Worm (Caenorhabditis elegans) whole organism, L1 larva: ENCODE measurements around the gene F38A5.6.

Source experiments
- C04F5.9 ChIP-seq: sonication (generic microtip); optimal IDR thresholded peaks from 2 replicates; lab custom pipeline; 2016; ENCODE audit warnings: missing genetic modification characterization, missing compliant biosample characterization
- Y116A8C.19 ChIP-seq: sonication (generic microtip); optimal IDR thresholded peaks from 2 replicates; lab custom pipeline; 2016; ENCODE audit warnings: missing compliant biosample characterization, missing genetic modification characterization, borderline replicate concordance
- aly-2 ChIP-seq: fragments of 150-350 bp; optimal IDR thresholded peaks from 2 replicates; lab custom pipeline; 2014; ENCODE audit warnings: missing biosample characterization, missing genetic modification characterization
- ceh-63 ChIP-seq: fragments of 200-800 bp; sonication (Bioruptor generic); optimal IDR thresholded peaks from 2 replicates; lab custom pipeline; 2018; ENCODE audit warnings: mild to moderate bottlenecking, missing genetic modification characterization, missing compliant biosample characterization
- ceh-8 ChIP-seq: fragments of 200-800 bp; sonication (Bioruptor generic); optimal IDR thresholded peaks from 2 replicates; lab custom pipeline; 2018; ENCODE audit warnings: mild to moderate bottlenecking, missing genetic modification characterization, moderate library complexity, missing compliant biosample characterization
- ceh-82 ChIP-seq, 3 experiments: fragments of 150-350 bp in 1 of 3; sonication (generic microtip) in 2 of 3; optimal IDR thresholded peaks; 2 replicates each; lab custom pipeline; 2014 to 2017; ENCODE audit warnings: missing biosample characterization in 3 of 3, missing genetic modification characterization in 3 of 3
- ceh-88 ChIP-seq: fragments of 200-800 bp; sonication (Bioruptor generic); IDR thresholded peaks from 2 replicates; pipeline ENCODE4 v1.3.6; 2022; ENCODE audit warnings: missing genetic modification characterization, missing compliant biosample characterization
- ceh-90 ChIP-seq: sonication (generic microtip); optimal IDR thresholded peaks from 2 replicates; lab custom pipeline; 2016; ENCODE audit warnings: missing genetic modification characterization, missing compliant biosample characterization
- efl-1 ChIP-seq, 4 experiments: fragments of 150-350 bp; optimal IDR thresholded peaks in 3 of 4; peaks in 1 of 4; 1 replicate in 1 of 4; 2 replicates in 3 of 4; lab custom pipeline; 2014; ENCODE audit warnings: missing biosample characterization in 2 of 4, missing genetic modification characterization in 2 of 4, missing genetic modification reagents in 2 of 4
- efl-3 ChIP-seq: fragments of 200-800 bp; sonication (Bioruptor generic); optimal IDR thresholded peaks from 2 replicates; lab custom pipeline; 2018; ENCODE audit warnings: mild to moderate bottlenecking, missing genetic modification characterization, missing compliant biosample characterization
- egl-13 ChIP-seq: sonication (generic microtip); optimal IDR thresholded peaks from 2 replicates; lab custom pipeline; 2016; ENCODE audit warnings: missing genotype, missing genetic modification reagents, missing genetic modification characterization, missing compliant biosample characterization
- egl-27 ChIP-seq, 2 experiments: fragments of 150-350 bp in 1 of 2; sonication (generic microtip); optimal IDR thresholded peaks; 3 replicates each; lab custom pipeline; 2017 to 2018; ENCODE audit warnings: missing biosample characterization in 2 of 2, missing genetic modification characterization in 2 of 2, missing genetic modification reagents in 2 of 2
- elt-2 ChIP-seq: sonication (generic microtip); optimal IDR thresholded peaks from 2 replicates; lab custom pipeline; 2016; ENCODE audit warnings: missing genetic modification characterization, mild to moderate bottlenecking, inconsistent platforms, missing compliant biosample characterization, missing genetic modification reagents
- elt-3 ChIP-seq, 6 experiments: fragments of 150-350 bp in 1 of 6; sonication (generic microtip); optimal IDR thresholded peaks; 2 replicates each; lab custom pipeline; 2017 to 2018; ENCODE audit warnings: missing biosample characterization in 6 of 6, missing genetic modification characterization in 6 of 6, inconsistent platforms in 1 of 6
- fkh-10 ChIP-seq: sonication (generic microtip); optimal IDR thresholded peaks from 2 replicates; lab custom pipeline; 2017; ENCODE audit warnings: missing biosample characterization, missing genetic modification reagents, missing genetic modification characterization
- fkh-8 ChIP-seq: sonication (generic microtip); optimal IDR thresholded peaks from 2 replicates; lab custom pipeline; 2016; ENCODE audit warnings: mild to moderate bottlenecking, missing genetic modification characterization, missing compliant biosample characterization
- fos-1 ChIP-seq: fragments of 150-350 bp; optimal IDR thresholded peaks from 2 replicates; lab custom pipeline; 2014; ENCODE audit warnings: missing biosample characterization, missing genetic modification characterization
- grh-1 ChIP-seq: fragments of 200-800 bp; sonication (Bioruptor generic); IDR thresholded peaks from 2 replicates; pipeline ENCODE4 v1.3.6; 2022; ENCODE audit warnings: missing genetic modification reagents, missing genetic modification characterization, missing compliant biosample characterization
- isw-1 ChIP-seq: fragments of 200-800 bp; sonication (Bioruptor generic); IDR thresholded peaks from 2 replicates; pipeline ENCODE4 v1.3.6; 2022; ENCODE audit warnings: missing genetic modification characterization, missing compliant biosample characterization
- lin-13 ChIP-seq: fragments of 150-350 bp; optimal IDR thresholded peaks from 2 replicates; lab custom pipeline; 2014; ENCODE audit warnings: missing biosample characterization, missing genetic modification reagents, missing genetic modification characterization
- lin-35 ChIP-seq, 2 experiments: fragments of 150-350 bp; optimal IDR thresholded peaks; 2 replicates each; lab custom pipeline; 2014; ENCODE audit warnings: missing biosample characterization in 2 of 2, missing genetic modification characterization in 2 of 2, missing genetic modification reagents in 2 of 2
- lin-39 ChIP-seq: fragments of 150-350 bp; optimal IDR thresholded peaks from 2 replicates; lab custom pipeline; 2014; ENCODE audit warnings: missing biosample characterization, missing genetic modification reagents, missing genetic modification characterization
- mab-9 ChIP-seq: fragments of 200-800 bp; sonication (Bioruptor generic); IDR thresholded peaks from 2 replicates; pipeline ENCODE4 v1.3.6; 2022; ENCODE audit warnings: missing genetic modification reagents, missing genetic modification characterization, missing compliant biosample characterization
- mdl-1 ChIP-seq, 2 experiments: fragments of 150-350 bp; optimal IDR thresholded peaks; 2 replicates each; lab custom pipeline; 2014 to 2017; ENCODE audit warnings: missing biosample characterization in 2 of 2, missing genetic modification characterization in 2 of 2, inconsistent platforms in 1 of 2
- mep-1 ChIP-seq: fragments of 150-350 bp; optimal IDR thresholded peaks from 2 replicates; lab custom pipeline; 2014; ENCODE audit warnings: missing biosample characterization, missing genetic modification characterization
- nhr-12 ChIP-seq: sonication (generic microtip); optimal IDR thresholded peaks from 2 replicates; lab custom pipeline; 2017; ENCODE audit warnings: missing biosample characterization, missing genetic modification characterization
- nhr-19 ChIP-seq: fragments of 200-800 bp; sonication (Bioruptor generic); conservative IDR thresholded peaks from 2 replicates; pipeline ENCODE4 v1.3.6; 2022; ENCODE audit warnings: missing genetic modification characterization, missing compliant biosample characterization
- nhr-20 ChIP-seq: sonication (generic microtip); optimal IDR thresholded peaks from 2 replicates; lab custom pipeline; 2016; ENCODE audit warnings: mild to moderate bottlenecking, missing genetic modification characterization, missing compliant biosample characterization
- nhr-237 ChIP-seq: fragments of 150-350 bp; optimal IDR thresholded peaks from 2 replicates; lab custom pipeline; 2014; ENCODE audit warnings: missing biosample characterization, missing genetic modification characterization
- nhr-28 ChIP-seq: fragments of 150-350 bp; optimal IDR thresholded peaks from 2 replicates; lab custom pipeline; 2014; ENCODE audit warnings: missing biosample characterization, missing genetic modification characterization
- nhr-47 ChIP-seq: sonication (generic microtip); optimal IDR thresholded peaks from 2 replicates; lab custom pipeline; 2016; ENCODE audit warnings: mild to moderate bottlenecking, missing genetic modification characterization, moderate library complexity, missing compliant biosample characterization
- nhr-84 ChIP-seq: sonication (generic microtip); optimal IDR thresholded peaks from 2 replicates; lab custom pipeline; 2017; ENCODE audit warnings: missing biosample characterization, missing genetic modification characterization
- nhr-90 ChIP-seq: sonication (generic microtip); optimal IDR thresholded peaks from 2 replicates; lab custom pipeline; 2016; ENCODE audit warnings: mild to moderate bottlenecking, missing genetic modification characterization, missing compliant biosample characterization; ENCODE audit not compliant: poor library complexity
- rnt-1 ChIP-seq: sonication (generic microtip); optimal IDR thresholded peaks from 2 replicates; lab custom pipeline; 2016; ENCODE audit warnings: mild to moderate bottlenecking, missing genetic modification characterization, moderate library complexity, missing compliant biosample characterization
- skn-1 ChIP-seq: fragments of 150-350 bp; optimal IDR thresholded peaks from 2 replicates; lab custom pipeline; 2014; ENCODE audit warnings: missing biosample characterization, missing genetic modification characterization
- snu-23 ChIP-seq: sonication (generic microtip); optimal IDR thresholded peaks from 2 replicates; lab custom pipeline; 2016; ENCODE audit warnings: missing genetic modification characterization, missing compliant biosample characterization
- sox-4 ChIP-seq: sonication (generic microtip); optimal IDR thresholded peaks from 2 replicates; lab custom pipeline; 2016; ENCODE audit warnings: missing genetic modification characterization, missing compliant biosample characterization
- swsn-7 ChIP-seq: sonication (generic microtip); optimal IDR thresholded peaks from 2 replicates; lab custom pipeline; 2016; ENCODE audit warnings: missing genetic modification characterization, missing compliant biosample characterization
- tlp-1 ChIP-seq: fragments of 150-350 bp; optimal IDR thresholded peaks from 2 replicates; lab custom pipeline; 2014; ENCODE audit warnings: missing biosample characterization, missing genetic modification characterization
- unc-98 ChIP-seq: fragments of 200-800 bp; sonication (Bioruptor generic); IDR thresholded peaks from 2 replicates; pipeline ENCODE4 v1.3.6; 2022; ENCODE audit warnings: missing genetic modification characterization, missing compliant biosample characterization
- vab-15 ChIP-seq: sonication (generic microtip); optimal IDR thresholded peaks from 2 replicates; lab custom pipeline; 2017; ENCODE audit warnings: missing genotype, mild to moderate bottlenecking, missing genetic modification characterization, missing compliant biosample characterization
- ztf-11 ChIP-seq, 2 experiments: sonication (generic microtip); optimal IDR thresholded peaks; 2 replicates each; lab custom pipeline; 2016 to 2017; ENCODE audit warnings: missing genetic modification characterization in 2 of 2, missing biosample characterization in 1 of 2, missing compliant biosample characterization in 1 of 2
- ztf-4 ChIP-seq: fragments of 150-350 bp; optimal IDR thresholded peaks from 2 replicates; lab custom pipeline; 2014; ENCODE audit warnings: missing biosample characterization, missing genetic modification characterization

The F38A5.6 gene

DNA sequence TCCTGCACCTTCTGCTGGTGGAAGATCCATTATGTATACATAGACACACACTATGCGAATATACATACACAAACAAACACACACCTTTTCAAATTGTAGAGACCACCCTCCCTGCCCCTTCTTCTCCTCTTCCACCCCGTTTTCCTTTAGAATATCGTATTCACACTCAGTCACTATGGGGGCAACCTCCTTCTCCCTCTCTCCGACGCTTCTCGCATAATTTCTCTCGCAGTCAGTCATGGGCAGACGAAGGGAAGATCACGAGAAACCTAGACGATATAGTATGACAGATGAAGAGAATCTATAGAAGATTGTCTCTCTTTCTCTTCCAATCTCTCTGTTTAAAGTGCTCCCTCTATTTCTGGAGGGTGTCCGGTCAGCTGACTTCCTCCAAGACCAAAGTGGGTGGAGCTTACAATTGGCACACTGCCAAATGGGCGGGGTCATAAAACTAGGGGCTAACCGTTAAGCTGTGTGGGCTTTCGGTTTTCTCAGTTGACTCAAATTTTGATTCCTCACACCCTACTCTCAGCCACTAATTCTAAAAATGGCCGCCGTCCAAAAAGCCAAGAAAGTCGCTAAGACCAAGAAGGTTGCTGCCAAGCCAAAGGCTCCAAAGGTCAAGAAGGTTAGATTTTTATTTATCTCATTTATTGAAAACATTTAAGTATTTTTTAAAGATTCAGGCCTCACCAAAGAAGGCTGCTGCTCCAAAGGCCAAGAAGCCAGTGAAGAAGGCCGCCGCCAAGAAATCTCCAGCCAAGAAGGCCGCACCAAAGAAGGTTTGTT is 48.9 kb upstream of the F38A5.6 start, which contains the start of gene hil-7 (continued):
- TF ChIP-seq nhr-90 (tag; lab: Kevin White, UChicago) (peak; percentile 39), ceh-82 (tag; optimal IDR thresholded peaks at IDR 0.05; lab: Kevin White, UChicago) (no peak), nhr-84 (no peak), nhr-20 (tag; lab: Kevin White, UChicago) (peak; percentile 81), lin-35 (GFP tag; optimal IDR thresholded peaks at IDR 0.05; lab: Kevin White, UChicago) (peak; percentile 68 to 73), snu-23 (peak; percentile 77), nhr-237 (no peak), sox-4 (no peak), mep-1 (peak; percentile 90), fkh-10 (GFP tag; lab: Kevin White, UChicago) (no peak), egl-27 (tag; optimal IDR thresholded peaks at IDR 0.05; lab: Kevin White, UChicago) (no peak), ceh-90 (no peak), swsn-7 (tag; lab: Kevin White, UChicago) (peak; percentile 76), vab-15 (tag; lab: Kevin White, UChicago) (peak; percentile 40), fos-1 (tag; lab: Kevin White, UChicago) (peak; percentile 1), elt-2 (tag; lab: Kevin White, UChicago) (no peak), tlp-1 (no peak), nhr-28 (tag; lab: Kevin White, UChicago) (no peak), ceh-8 (GFP tag; lab: Kevin White, UChicago) (no peak), Y116A8C.19 (tag; lab: Kevin White, UChicago) (no peak), ztf-11 (tag; optimal IDR thresholded peaks at IDR 0.05; lab: Kevin White, UChicago) (peak in 1 of 2 experiments; percentile 75), lin-13 (GFP tag; lab: Kevin White, UChicago) (peak; percentile 77), skn-1 (peak; percentile 52), efl-1 (optimal IDR thresholded peaks at IDR 0.05; lab: Kevin White, UChicago) (peak; percentile 75 to 78), efl-1 (GFP tag; optimal IDR thresholded peaks at IDR 0.05 in 1 of 2; lab: Kevin White, UChicago) (peak; percentile 57 to 94), nhr-12 (tag; lab: Kevin White, UChicago) (no peak), ceh-63 (GFP tag; lab: Kevin White, UChicago) (no peak), egl-13 (tag; lab: Kevin White, UChicago) (peak; percentile 44), aly-2 (tag; lab: Kevin White, UChicago) (no peak), efl-3 (GFP tag; lab: Kevin White, UChicago) (no peak), ztf-4 (tag; lab: Kevin White, UChicago) (peak; percentile 40), fkh-8 (peak; percentile 68), nhr-19 (GFP tag; lab: Robert Waterston, UW) (peak; percentile 68), unc-98 (0 out of 2 replicates have a peak, but pooled peaks have one; percentile 35), ceh-88 (no peak), C04F5.9 (tag; lab: Kevin White, UChicago) (peak; percentile 2), isw-1 (GFP tag; lab: Robert Waterston, UW) (peak; percentile 67), mdl-1 (tag; optimal IDR thresholded peaks at IDR 0.05; lab: Kevin White, UChicago) (peak in 1 of 2 experiments; percentile 81), nhr-47 (tag; lab: Kevin White, UChicago) (peak; percentile 79), mab-9 (GFP tag; lab: Robert Waterston, UW) (0 out of 2 replicates have a peak, but pooled peaks have one; percentile 28), lin-39 (tag; lab: Kevin White, UChicago) (no peak), rnt-1 (tag; lab: Kevin White, UChicago) (peak; percentile 57), elt-3 (tag; optimal IDR thresholded peaks at IDR 0.05; lab: Kevin White, UChicago) (no peak), grh-1 (GFP tag; lab: Robert Waterston, UW) (peak; percentile 59)
- TF ChIP-seq, all 84 proteins: peak for 42
